Worm (Caenorhabditis elegans): Measurements from ENCODE around the gene clec-232.
"Not testable (repeated sequence)": the region's sequence is repeated elsewhere in the genome, so short reads cannot be mapped to it uniquely, and the experiment has no call there.

The clec-232 gene

ce11 chrV:15991850-15992249 is 15.9 kb downstream of the clec-232 start, which contains the start of gene C06C6.7:
TSS of gene C06C6.7 (plus strand) at chrV:15992150.
- TF ChIP-seq lin-11 (tag; optimal IDR thresholded peaks at IDR 0.05); unc-55 (GFP tag; optimal IDR thresholded peaks at IDR 0.05); ceh-34 (tag; optimal IDR thresholded peaks at IDR 0.05): not testable (repeated sequence)

ce11 chrV:15996655-15997186 is 20.8 kb downstream of the clec-232 start, which contains the start of the genes C06C6.9 and C06C6.8:
TSS of gene C06C6.9 (minus strand) at chrV:15996755.
TSS of gene C06C6.8 (plus strand) at chrV:15997136.
- no peak for TF ChIP-seq hlh-30 (tag; optimal IDR thresholded peaks at IDR 0.05; ENCODE audit: insufficient read depth)
- TF ChIP-seq syd-9 (tag; optimal IDR thresholded peaks at IDR 0.05) = no peak
- TF ChIP-seq unc-3 (GFP tag; conservative IDR thresholded peaks at IDR 0.05) = no peak
- TF ChIP-seq unc-3 (tag; optimal IDR thresholded peaks at IDR 0.05) = no peak
- no peak for TF ChIP-seq unc-42 (tag; optimal IDR thresholded peaks at IDR 0.05)
- TF ChIP-seq gmeb-2 (tag; optimal IDR thresholded peaks at IDR 0.05) = no peak
- TF ChIP-seq mec-3 (tag; optimal IDR thresholded peaks at IDR 0.05; ENCODE audit: borderline replicate concordance) = no peak
- TF ChIP-seq fkh-10 (GFP tag; optimal IDR thresholded peaks at IDR 0.05) = no peak
- TF ChIP-seq lim-6 (tag; optimal IDR thresholded peaks at IDR 0.05) = no peak
- TF ChIP-seq rnt-1 (tag; optimal IDR thresholded peaks at IDR 0.05) = no peak
- no peak for TF ChIP-seq fkh-6 (tag; optimal IDR thresholded peaks at IDR 0.05)
- TF ChIP-seq pax-1 (tag; optimal IDR thresholded peaks at IDR 0.05) = no peak
- TF ChIP-seq ceh-30 (tag; optimal IDR thresholded peaks at IDR 0.05) = no peak
- no peak for TF ChIP-seq unc-55 (GFP tag; optimal IDR thresholded peaks at IDR 0.05)
- TF ChIP-seq ceh-19 (GFP tag; optimal IDR thresholded peaks at IDR 0.05) = no peak
- no peak for TF ChIP-seq K09A11.1 (tag; optimal IDR thresholded peaks at IDR 0.05; ENCODE audit: insufficient read depth)
- TF ChIP-seq zip-5 (tag; optimal IDR thresholded peaks at IDR 0.05) = no peak
- no peak for TF ChIP-seq ceh-14 (tag; optimal IDR thresholded peaks at IDR 0.05)
- no peak for TF ChIP-seq pros-1 (tag; optimal IDR thresholded peaks at IDR 0.05)
- no peak for TF ChIP-seq ama-1 (optimal IDR thresholded peaks at IDR 0.05)

ce11 chrV:16000433-16000832 is 24.5 kb downstream of the clec-232 start, which contains the start of gene nhr-50:
TSS of gene nhr-50 (minus strand) at chrV:16000631.
- TF ChIP-seq nhr-232 (tag; optimal IDR thresholded peaks at IDR 0.05) (no peak), hlh-30 (tag; optimal IDR thresholded peaks at IDR 0.05; ENCODE audit: insufficient read depth) (peak; percentile 15)

- TF ChIP-seq F13H6.1 (tag; optimal IDR thresholded peaks at IDR 0.05) (no peak), ceh-22 (tag; optimal IDR thresholded peaks at IDR 0.05) (no peak), hlh-30 (tag; optimal IDR thresholded peaks at IDR 0.05; ENCODE audit: insufficient read depth) (no peak), elt-2 (tag; optimal IDR thresholded peaks at IDR 0.05) (no peak), che-1 (tag; optimal IDR thresholded peaks at IDR 0.05) (no peak), fkh-10 (GFP tag; optimal IDR thresholded peaks at IDR 0.05) (no peak), nhr-11 (tag; optimal IDR thresholded peaks at IDR 0.05) (no peak), Y22D7AL.16 (tag; optimal IDR thresholded peaks at IDR 0.05) (no peak), ceh-14 (tag; optimal IDR thresholded peaks at IDR 0.05) (no peak), C08G9.2 (tag; optimal IDR thresholded peaks at IDR 0.05) (no peak), ceh-31 (tag; optimal IDR thresholded peaks at IDR 0.05) (no peak), unc-42 (tag; optimal IDR thresholded peaks at IDR 0.05) (no peak), mec-3 (tag; optimal IDR thresholded peaks at IDR 0.05; ENCODE audit: borderline replicate concordance) (no peak)
Observed at ce11 chrV:16002288-16002687, 26.3 kb downstream of the clec-232 start, which contains the start of gene nhr-63. TSS of gene nhr-63 (plus strand) at chrV:16002588.

- TF ChIP-seq ceh-45 (GFP tag; IDR thresholded peaks at IDR 0.05) = no peak
- no peak for TF ChIP-seq sox-2 (GFP tag; IDR thresholded peaks at IDR 0.05)
- no peak for TF ChIP-seq fax-1 (tag; optimal IDR thresholded peaks at IDR 0.05)
- no peak for TF ChIP-seq ceh-24 (tag; optimal IDR thresholded peaks at IDR 0.05)
- no peak for TF ChIP-seq pag-3 (tag; optimal IDR thresholded peaks at IDR 0.05; ENCODE audit: borderline replicate concordance)
- no peak for TF ChIP-seq ceh-48 (tag; optimal IDR thresholded peaks at IDR 0.05)
- TF ChIP-seq pros-1 (tag; optimal IDR thresholded peaks at IDR 0.05) = no peak
- TF ChIP-seq pha-2 (tag; optimal IDR thresholded peaks at IDR 0.05) = no peak
- TF ChIP-seq pqm-1 (tag; optimal IDR thresholded peaks at IDR 0.05) = no peak
- no peak for TF ChIP-seq ceh-19 (GFP tag; optimal IDR thresholded peaks at IDR 0.05)
- no peak for TF ChIP-seq eyg-1 (tag; optimal IDR thresholded peaks at IDR 0.05)
- TF ChIP-seq gmeb-2 (tag; optimal IDR thresholded peaks at IDR 0.05) = no peak
- TF ChIP-seq ref-2 (tag; optimal IDR thresholded peaks at IDR 0.05) = no peak
- TF ChIP-seq ets-4 (tag; optimal IDR thresholded peaks at IDR 0.05) = no peak
- no peak for TF ChIP-seq ama-1 (optimal IDR thresholded peaks at IDR 0.05)
Observed at ce11 chrV:16007505-16007904, 31.6 kb downstream of the clec-232 start, which contains the start of gene str-231. TSS of gene str-231 (minus strand) at chrV:16007605.

Measured in whole organism, late embryonic.